Worm (Caenorhabditis elegans) whole organism, late embryonic: ENCODE measurements around the gene F15A4.5.

Experiments
- C08G9.2 ChIP-seq: sonication (generic microtip); optimal IDR thresholded peaks from 2 replicates; lab custom pipeline; 2016; ENCODE audit warnings: mild to moderate bottlenecking, missing genetic modification characterization, moderate library complexity, missing compliant biosample characterization
- F13H6.1 ChIP-seq: sonication (generic microtip); optimal IDR thresholded peaks from 2 replicates; lab custom pipeline; 2016; ENCODE audit warnings: missing genetic modification characterization, missing compliant biosample characterization
- K02D7.2 ChIP-seq: sonication (generic microtip); optimal IDR thresholded peaks from 2 replicates; lab custom pipeline; 2017; ENCODE audit warnings: mild to moderate bottlenecking, missing genetic modification characterization, missing compliant biosample characterization
- T23F11.4 ChIP-seq: fragments of 200-800 bp; sonication (Bioruptor generic); optimal IDR thresholded peaks from 2 replicates; lab custom pipeline; 2018; ENCODE audit warnings: mild to moderate bottlenecking, missing genetic modification characterization, missing compliant biosample characterization
- Y22D7AL.16 ChIP-seq: sonication (generic microtip); optimal IDR thresholded peaks from 2 replicates; lab custom pipeline; 2016; ENCODE audit warnings: missing genetic modification characterization, missing compliant biosample characterization
- ahr-1 ChIP-seq: sonication (generic microtip); optimal IDR thresholded peaks from 2 replicates; lab custom pipeline; 2016; ENCODE audit warnings: missing genetic modification characterization, missing compliant biosample characterization
- ceh-14 ChIP-seq: sonication (generic microtip); optimal IDR thresholded peaks from 2 replicates; lab custom pipeline; 2016; ENCODE audit warnings: missing genotype, missing genetic modification characterization, missing compliant biosample characterization
- ceh-18 ChIP-seq: sonication (generic microtip); optimal IDR thresholded peaks from 2 replicates; lab custom pipeline; 2016; ENCODE audit warnings: missing genetic modification characterization, missing compliant biosample characterization
- ceh-19 ChIP-seq: fragments of 200-800 bp; sonication (Bioruptor generic); optimal IDR thresholded peaks from 2 replicates; lab custom pipeline; 2018; ENCODE audit warnings: mild to moderate bottlenecking, missing genetic modification characterization, missing compliant biosample characterization
- ceh-22 ChIP-seq: sonication (generic microtip); optimal IDR thresholded peaks from 2 replicates; lab custom pipeline; 2017; ENCODE audit warnings: missing biosample characterization, missing genetic modification characterization
- ceh-24 ChIP-seq: sonication (generic microtip); optimal IDR thresholded peaks from 2 replicates; lab custom pipeline; 2016; ENCODE audit warnings: mild to moderate bottlenecking, missing genetic modification characterization, missing compliant biosample characterization
- ceh-30 ChIP-seq: fragments of 150-350 bp; optimal IDR thresholded peaks from 2 replicates; lab custom pipeline; 2014; ENCODE audit warnings: missing biosample characterization, missing genetic modification characterization
- ceh-31 ChIP-seq: sonication (generic microtip); optimal IDR thresholded peaks from 2 replicates; lab custom pipeline; 2016; ENCODE audit warnings: missing genetic modification characterization, missing compliant biosample characterization
- ceh-34 ChIP-seq: sonication (generic microtip); optimal IDR thresholded peaks from 2 replicates; lab custom pipeline; 2016; ENCODE audit warnings: mild to moderate bottlenecking, missing genetic modification characterization, missing compliant biosample characterization
- ceh-45 ChIP-seq: fragments of 200-800 bp; sonication (Bioruptor generic); IDR thresholded peaks from 2 replicates; pipeline ENCODE4 v1.3.6; 2022; ENCODE audit warnings: missing genetic modification reagents, missing genetic modification characterization, missing compliant biosample characterization
- ceh-48 ChIP-seq: sonication (generic microtip); optimal IDR thresholded peaks from 2 replicates; lab custom pipeline; 2016; ENCODE audit warnings: missing genetic modification characterization, inconsistent platforms, missing compliant biosample characterization
- ceh-6 ChIP-seq: fragments of 200-800 bp; sonication (Bioruptor generic); optimal IDR thresholded peaks from 2 replicates; lab custom pipeline; 2018; ENCODE audit warnings: mild to moderate bottlenecking, missing genetic modification characterization, missing compliant biosample characterization
- ceh-9 ChIP-seq: sonication (generic microtip); optimal IDR thresholded peaks from 2 replicates; lab custom pipeline; 2016; ENCODE audit warnings: mild to moderate bottlenecking, missing genetic modification characterization, inconsistent platforms, missing compliant biosample characterization
- che-1 ChIP-seq: sonication (generic microtip); optimal IDR thresholded peaks from 2 replicates; lab custom pipeline; 2016; ENCODE audit warnings: mild to moderate bottlenecking, missing genetic modification characterization, missing compliant biosample characterization
- dve-1 ChIP-seq: sonication (generic microtip); optimal IDR thresholded peaks from 2 replicates; lab custom pipeline; 2017; ENCODE audit warnings: antibody characterized with exemption, mild to moderate bottlenecking, missing genetic modification characterization, missing compliant biosample characterization
- elt-2 ChIP-seq: sonication (generic microtip); optimal IDR thresholded peaks from 2 replicates; lab custom pipeline; 2016; ENCODE audit warnings: missing genetic modification reagents, missing genetic modification characterization, missing compliant biosample characterization
- fax-1 ChIP-seq: sonication (generic microtip); optimal IDR thresholded peaks from 2 replicates; lab custom pipeline; 2016; ENCODE audit warnings: missing genotype, missing genetic modification characterization, missing compliant biosample characterization
- fkh-6 ChIP-seq: sonication (generic microtip); optimal IDR thresholded peaks from 2 replicates; lab custom pipeline; 2016; ENCODE audit warnings: missing genetic modification characterization, missing compliant biosample characterization
- hlh-13 ChIP-seq: fragments of 200-800 bp; sonication (Bioruptor generic); optimal IDR thresholded peaks from 2 replicates; lab custom pipeline; 2018; ENCODE audit warnings: mild to moderate bottlenecking, missing genetic modification characterization, missing compliant biosample characterization
- hlh-30 ChIP-seq: sonication (generic microtip); optimal IDR thresholded peaks from 2 replicates; lab custom pipeline; 2017; ENCODE audit warnings: antibody characterized with exemption, missing genetic modification characterization, missing compliant biosample characterization; ENCODE audit not compliant: insufficient read depth
- nfya-1 ChIP-seq: sonication (generic microtip); optimal IDR thresholded peaks from 2 replicates; lab custom pipeline; 2017; ENCODE audit warnings: missing genetic modification characterization, mild to moderate bottlenecking, missing compliant biosample characterization, antibody characterized with exemption, moderate library complexity
- nhr-11 ChIP-seq: fragments of 150-350 bp; optimal IDR thresholded peaks from 2 replicates; lab custom pipeline; 2014; ENCODE audit warnings: missing biosample characterization, missing genetic modification characterization
- pag-3 ChIP-seq: sonication (generic microtip); optimal IDR thresholded peaks from 2 replicates; lab custom pipeline; 2016; ENCODE audit warnings: missing compliant biosample characterization, missing genetic modification characterization, borderline replicate concordance
- pax-1 ChIP-seq: fragments of 150-350 bp; optimal IDR thresholded peaks from 2 replicates; lab custom pipeline; 2014; ENCODE audit warnings: missing biosample characterization, missing genetic modification characterization
- pqm-1 ChIP-seq: sonication (generic microtip); optimal IDR thresholded peaks from 2 replicates; lab custom pipeline; 2016; ENCODE audit warnings: missing genetic modification characterization, missing compliant biosample characterization
- rnt-1 ChIP-seq: sonication (generic microtip); optimal IDR thresholded peaks from 2 replicates; lab custom pipeline; 2016; ENCODE audit warnings: missing genetic modification characterization, missing compliant biosample characterization
- sdc-2 ChIP-seq: sonication (generic microtip); optimal IDR thresholded peaks from 2 replicates; lab custom pipeline; 2016; ENCODE audit warnings: missing genotype, missing genetic modification characterization, missing compliant biosample characterization
- tbx-2 ChIP-seq: sonication (generic microtip); optimal IDR thresholded peaks from 2 replicates; lab custom pipeline; 2016; ENCODE audit warnings: missing genetic modification characterization, missing compliant biosample characterization
- ttx-3 ChIP-seq: sonication (generic microtip); optimal IDR thresholded peaks from 2 replicates; lab custom pipeline; 2016; ENCODE audit warnings: missing genetic modification reagents, missing genetic modification characterization, missing compliant biosample characterization
- unc-42 ChIP-seq: sonication (generic microtip); optimal IDR thresholded peaks from 2 replicates; lab custom pipeline; 2016; ENCODE audit warnings: missing genotype, missing genetic modification characterization, missing compliant biosample characterization
- unc-55 ChIP-seq: sonication (generic microtip); optimal IDR thresholded peaks from 2 replicates; lab custom pipeline; 2017; ENCODE audit warnings: missing biosample characterization, missing genetic modification reagents, missing genetic modification characterization
- unc-86 ChIP-seq: sonication (generic microtip); optimal IDR thresholded peaks from 2 replicates; lab custom pipeline; 2016; ENCODE audit warnings: missing genetic modification characterization, missing compliant biosample characterization
- zip-5 ChIP-seq: sonication (generic microtip); optimal IDR thresholded peaks from 2 replicates; lab custom pipeline; 2016; ENCODE audit warnings: missing genetic modification characterization, missing compliant biosample characterization
- ztf-16 ChIP-seq: sonication (generic microtip); optimal IDR thresholded peaks from 2 replicates; lab custom pipeline; 2017; ENCODE audit warnings: missing genetic modification characterization, missing compliant biosample characterization

F15A4.5 gene

ce11 chrII:12462244-12462643 lies 8.8 kb downstream of the F15A4.5 start, which contains the start of gene F15A4.2:
Gene F15A4.2 (plus strand): TSS chrII:12462544.
- TF ChIP-seq ztf-16 (no peak), ceh-31 (tag; lab: Kevin White, UChicago) (no peak), pag-3 (no peak), nfya-1 (tag; lab: Kevin White, UChicago) (no peak), ahr-1 (no peak), F13H6.1 (tag; lab: Kevin White, UChicago) (no peak), fkh-6 (tag; lab: Kevin White, UChicago) (no peak), ttx-3 (tag; lab: Kevin White, UChicago) (no peak), unc-55 (GFP tag; lab: Kevin White, UChicago) (no peak), pqm-1 (tag; lab: Kevin White, UChicago) (no peak), ceh-14 (tag; lab: Kevin White, UChicago) (no peak), ceh-6 (no peak), T23F11.4 (no peak), zip-5 (no peak), ceh-19 (GFP tag; lab: Kevin White, UChicago) (no peak), C08G9.2 (tag; lab: Kevin White, UChicago) (no peak)
- TF ChIP-seq, all 69 proteins: peak for 0

- TF ChIP-seq dve-1 (no peak), pax-1 (no peak), che-1 (tag; lab: Kevin White, UChicago) (no peak), elt-2 (no peak), ahr-1 (no peak), ceh-45 (GFP tag; lab: Robert Waterston, UW) (no peak), ceh-14 (tag; lab: Kevin White, UChicago) (no peak), hlh-13 (GFP tag; lab: Kevin White, UChicago) (no peak), K02D7.2 (tag; lab: Kevin White, UChicago) (no peak), sdc-2 (tag; lab: Kevin White, UChicago) (no peak)
Measured at ce11 chrII:12460602-12461453, 10.2 kb downstream of the F15A4.5 start, which contains the start of gene tag-280. Gene tag-280 (plus strand): TSS chrII:12460652.

- TF ChIP-seq unc-86 (tag; lab: Kevin White, UChicago) (peak; percentile 21), pax-1 (peak; percentile 6), ceh-48 (tag; lab: Kevin White, UChicago) (peak; percentile 3), ceh-24 (no peak), unc-42 (tag; lab: Kevin White, UChicago) (peak; percentile 47), nfya-1 (tag; lab: Kevin White, UChicago) (peak; percentile 68), pqm-1 (tag; lab: Kevin White, UChicago) (no peak), Y22D7AL.16 (no peak), ttx-3 (tag; lab: Kevin White, UChicago) (no peak), ceh-31 (tag; lab: Kevin White, UChicago) (peak; percentile 15), ceh-34 (tag; lab: Kevin White, UChicago) (peak; percentile 12), ceh-30 (no peak), ceh-18 (tag; lab: Kevin White, UChicago) (peak; percentile 25), dve-1 (no peak)
Measured at ce11 chrII:12459422-12459821, 11.6 kb downstream of the F15A4.5 start, which contains the start of gene tag-281. Gene tag-281 (plus strand): TSS chrII:12459761.

- no peak for TF ChIP-seq hlh-30 (tag; lab: Kevin White, UChicago)
- no peak for TF ChIP-seq Y22D7AL.16
- no peak for TF ChIP-seq tbx-2
- TF ChIP-seq nhr-11 (tag; lab: Kevin White, UChicago): no peak
- no peak for TF ChIP-seq ceh-22 (tag; lab: Kevin White, UChicago)
- TF ChIP-seq fkh-6 (tag; lab: Kevin White, UChicago): no peak
- TF ChIP-seq pag-3: no peak
- TF ChIP-seq rnt-1 (tag; lab: Kevin White, UChicago): no peak
- no peak for TF ChIP-seq fax-1 (tag; lab: Kevin White, UChicago)
- no peak for TF ChIP-seq ceh-19 (GFP tag; lab: Kevin White, UChicago)
- no peak for TF ChIP-seq unc-55 (GFP tag; lab: Kevin White, UChicago)
- TF ChIP-seq ceh-9 (tag; lab: Kevin White, UChicago): no peak
- TF ChIP-seq ztf-16: no peak
Measured at ce11 chrII:12457275-12457674, 13.8 kb downstream of the F15A4.5 start, which contains the start of gene sre-38. Gene sre-38 (plus strand): TSS chrII:12457575.
